Worm (Caenorhabditis elegans): ENCODE data around the gene F09F7.6.

DNA sequence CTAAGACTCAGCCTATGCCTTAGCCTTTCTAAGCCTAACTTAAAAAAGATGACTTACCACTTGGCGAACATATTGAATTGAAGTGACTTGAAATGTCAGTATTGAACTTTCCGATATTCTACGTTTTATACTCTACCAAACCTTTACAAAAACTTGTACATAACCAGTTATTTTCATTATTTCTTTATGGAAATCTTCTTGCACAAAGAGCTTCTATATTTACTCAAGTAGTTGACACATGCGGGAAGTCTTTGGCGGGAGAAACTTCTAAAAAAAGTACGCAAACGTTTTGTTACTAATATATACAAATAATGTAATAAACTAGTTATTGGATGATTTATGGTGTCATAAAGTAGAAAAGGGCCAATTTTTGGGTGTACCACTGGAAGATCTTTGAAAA is 16.7 kb upstream of the F09F7.6 start, which contains the start of gene nspb-12:
- TF ChIP-seq med-1 (GFP tag; optimal IDR thresholded peaks at IDR 0.05; ENCODE audit: insufficient read depth), result no peak
- TF ChIP-seq tab-1 (GFP tag; IDR thresholded peaks at IDR 0.05), result no peak

Measured in whole organism, midembryonic.